Worm (Caenorhabditis elegans) whole organism, L1 larva: Measurements from ENCODE around the gene F49C12.5.

Source experiments
- alr-1 ChIP-seq: fragments of 200-800 bp; sonication (Bioruptor generic); optimal IDR thresholded peaks from 2 replicates; lab custom pipeline; 2018; ENCODE audit warnings: borderline replicate concordance, mild to moderate bottlenecking, missing genetic modification characterization, missing compliant biosample characterization
- aly-2 ChIP-seq: fragments of 150-350 bp; optimal IDR thresholded peaks from 2 replicates; lab custom pipeline; 2014; ENCODE audit warnings: missing biosample characterization, missing genetic modification characterization
- elt-2 ChIP-seq: sonication (generic microtip); optimal IDR thresholded peaks from 2 replicates; lab custom pipeline; 2016; ENCODE audit warnings: missing genetic modification characterization, mild to moderate bottlenecking, inconsistent platforms, missing compliant biosample characterization, missing genetic modification reagents
- nhr-12 ChIP-seq: sonication (generic microtip); optimal IDR thresholded peaks from 2 replicates; lab custom pipeline; 2017; ENCODE audit warnings: missing biosample characterization, missing genetic modification characterization

ce11 chrIV:9341591-9341990, 36.9 kb downstream of the F49C12.5 start, which contains the start of gene vps-26:
- TF ChIP-seq elt-2 (tag; lab: Kevin White, UChicago): no peak
- TF ChIP-seq nhr-12 (tag; lab: Kevin White, UChicago): no peak
- no peak for TF ChIP-seq aly-2 (tag; lab: Kevin White, UChicago)
- TF ChIP-seq alr-1 (tag; lab: Kevin White, UChicago): no peak
